Worm (Caenorhabditis elegans) whole organism, L1 larva: ENCODE results near the gene F28G4.2.

Source experiments
- C04F5.9 ChIP-seq: sonication (generic microtip); optimal IDR thresholded peaks from 2 replicates; lab custom pipeline; 2016; ENCODE audit warnings: missing genetic modification characterization, missing compliant biosample characterization
- C16A3.4 ChIP-seq: fragments of 150-350 bp; optimal IDR thresholded peaks from 2 replicates; lab custom pipeline; 2014; ENCODE audit warnings: missing biosample characterization, missing genetic modification characterization
- F16B12.6 ChIP-seq: fragments of 150-350 bp; optimal IDR thresholded peaks from 2 replicates; lab custom pipeline; 2014; ENCODE audit warnings: missing biosample characterization, missing genetic modification characterization
- aly-2 ChIP-seq: fragments of 150-350 bp; optimal IDR thresholded peaks from 2 replicates; lab custom pipeline; 2014; ENCODE audit warnings: missing biosample characterization, missing genetic modification characterization
- ceh-63 ChIP-seq: fragments of 200-800 bp; sonication (Bioruptor generic); optimal IDR thresholded peaks from 2 replicates; lab custom pipeline; 2018; ENCODE audit warnings: mild to moderate bottlenecking, missing genetic modification characterization, missing compliant biosample characterization
- ceh-8 ChIP-seq: fragments of 200-800 bp; sonication (Bioruptor generic); optimal IDR thresholded peaks from 2 replicates; lab custom pipeline; 2018; ENCODE audit warnings: mild to moderate bottlenecking, missing genetic modification characterization, moderate library complexity, missing compliant biosample characterization
- ceh-82 ChIP-seq, 3 experiments: fragments of 150-350 bp in 1 of 3; sonication (generic microtip) in 2 of 3; optimal IDR thresholded peaks; 2 replicates each; lab custom pipeline; 2014 to 2017; ENCODE audit warnings: missing biosample characterization in 3 of 3, missing genetic modification characterization in 3 of 3
- ces-1 ChIP-seq: fragments of 150-350 bp; optimal IDR thresholded peaks from 2 replicates; lab custom pipeline; 2014; ENCODE audit warnings: missing biosample characterization, missing genetic modification reagents, missing genetic modification characterization
- egl-13 ChIP-seq: sonication (generic microtip); optimal IDR thresholded peaks from 2 replicates; lab custom pipeline; 2016; ENCODE audit warnings: missing genotype, missing genetic modification reagents, missing genetic modification characterization, missing compliant biosample characterization
- egl-27 ChIP-seq, 2 experiments: fragments of 150-350 bp in 1 of 2; sonication (generic microtip); optimal IDR thresholded peaks; 3 replicates each; lab custom pipeline; 2017 to 2018; ENCODE audit warnings: missing biosample characterization in 2 of 2, missing genetic modification characterization in 2 of 2, missing genetic modification reagents in 2 of 2
- elt-2 ChIP-seq: sonication (generic microtip); optimal IDR thresholded peaks from 2 replicates; lab custom pipeline; 2016; ENCODE audit warnings: missing genetic modification characterization, mild to moderate bottlenecking, inconsistent platforms, missing compliant biosample characterization, missing genetic modification reagents
- elt-3 ChIP-seq, 6 experiments: fragments of 150-350 bp in 1 of 6; sonication (generic microtip); optimal IDR thresholded peaks; 2 replicates each; lab custom pipeline; 2017 to 2018; ENCODE audit warnings: missing biosample characterization in 6 of 6, missing genetic modification characterization in 6 of 6, inconsistent platforms in 1 of 6
- ets-5 ChIP-seq: fragments of 200-800 bp; sonication (Bioruptor generic); IDR thresholded peaks from 2 replicates; pipeline ENCODE4 v1.3.6; 2022; ENCODE audit warnings: missing genetic modification characterization, missing compliant biosample characterization
- fkh-10 ChIP-seq: sonication (generic microtip); optimal IDR thresholded peaks from 2 replicates; lab custom pipeline; 2017; ENCODE audit warnings: missing biosample characterization, missing genetic modification reagents, missing genetic modification characterization
- fkh-4 ChIP-seq: sonication (generic microtip); optimal IDR thresholded peaks from 2 replicates; lab custom pipeline; 2016; ENCODE audit warnings: missing compliant biosample characterization, missing genetic modification characterization, borderline replicate concordance
- fos-1 ChIP-seq: fragments of 150-350 bp; optimal IDR thresholded peaks from 2 replicates; lab custom pipeline; 2014; ENCODE audit warnings: missing biosample characterization, missing genetic modification characterization
- hlh-4 ChIP-seq: sonication (generic microtip); optimal IDR thresholded peaks from 2 replicates; lab custom pipeline; 2016; ENCODE audit warnings: mild to moderate bottlenecking, missing genetic modification characterization, missing compliant biosample characterization
- hpl-2 ChIP-seq: fragments of 150-350 bp; optimal IDR thresholded peaks from 2 replicates; lab custom pipeline; 2014; ENCODE audit warnings: missing biosample characterization, missing genetic modification reagents, missing genetic modification characterization
- irx-1 ChIP-seq: sonication (generic microtip); optimal IDR thresholded peaks from 2 replicates; lab custom pipeline; 2016; ENCODE audit warnings: missing genetic modification characterization, missing compliant biosample characterization
- isw-1 ChIP-seq: fragments of 200-800 bp; sonication (Bioruptor generic); IDR thresholded peaks from 2 replicates; pipeline ENCODE4 v1.3.6; 2022; ENCODE audit warnings: missing genetic modification characterization, missing compliant biosample characterization
- lin-14 ChIP-seq: fragments of 200-800 bp; sonication (Bioruptor generic); optimal IDR thresholded peaks from 2 replicates; lab custom pipeline; 2018; ENCODE audit warnings: mild to moderate bottlenecking, missing genetic modification characterization, moderate library complexity, missing compliant biosample characterization
- lin-35 ChIP-seq, 2 experiments: fragments of 150-350 bp; optimal IDR thresholded peaks; 2 replicates each; lab custom pipeline; 2014; ENCODE audit warnings: missing biosample characterization in 2 of 2, missing genetic modification characterization in 2 of 2, missing genetic modification reagents in 2 of 2
- lsy-2 ChIP-seq, 2 experiments: fragments of 150-350 bp; optimal IDR thresholded peaks; 2 replicates each; lab custom pipeline; 2014; ENCODE audit warnings: missing biosample characterization in 2 of 2, missing genetic modification characterization in 2 of 2
- mep-1 ChIP-seq: fragments of 150-350 bp; optimal IDR thresholded peaks from 2 replicates; lab custom pipeline; 2014; ENCODE audit warnings: missing biosample characterization, missing genetic modification characterization
- nhr-11 ChIP-seq: fragments of 150-350 bp; optimal IDR thresholded peaks from 2 replicates; lab custom pipeline; 2014; ENCODE audit warnings: missing biosample characterization, missing genetic modification characterization
- nhr-12 ChIP-seq: sonication (generic microtip); optimal IDR thresholded peaks from 2 replicates; lab custom pipeline; 2017; ENCODE audit warnings: missing biosample characterization, missing genetic modification characterization
- nhr-20 ChIP-seq: sonication (generic microtip); optimal IDR thresholded peaks from 2 replicates; lab custom pipeline; 2016; ENCODE audit warnings: mild to moderate bottlenecking, missing genetic modification characterization, missing compliant biosample characterization
- nhr-28 ChIP-seq: fragments of 150-350 bp; optimal IDR thresholded peaks from 2 replicates; lab custom pipeline; 2014; ENCODE audit warnings: missing biosample characterization, missing genetic modification characterization
- nhr-85 ChIP-seq: sonication (generic microtip); peaks from one replicate; lab custom pipeline; 2016; ENCODE audit warnings: missing genetic modification characterization, inconsistent platforms, missing compliant biosample characterization
- snpc-4 ChIP-seq: fragments of 150-350 bp; optimal IDR thresholded peaks from 2 replicates; lab custom pipeline; 2014; ENCODE audit warnings: missing biosample characterization, missing genetic modification characterization
- sox-4 ChIP-seq: sonication (generic microtip); optimal IDR thresholded peaks from 2 replicates; lab custom pipeline; 2016; ENCODE audit warnings: missing genetic modification characterization, missing compliant biosample characterization
- sptf-1 ChIP-seq: fragments of 150-350 bp; optimal IDR thresholded peaks from 2 replicates; lab custom pipeline; 2014; ENCODE audit warnings: missing biosample characterization, missing genetic modification characterization
- unc-30 ChIP-seq: sonication (generic microtip); optimal IDR thresholded peaks from 2 replicates; lab custom pipeline; 2017; ENCODE audit warnings: missing biosample characterization, missing genetic modification characterization
- unc-62 ChIP-seq: fragments of 150-350 bp; optimal IDR thresholded peaks from 2 replicates; lab custom pipeline; 2014; ENCODE audit warnings: missing biosample characterization, missing genetic modification reagents, missing genetic modification characterization
- unc-86 ChIP-seq: sonication (generic microtip); optimal IDR thresholded peaks from 2 replicates; lab custom pipeline; 2016; ENCODE audit warnings: missing genetic modification characterization, missing compliant biosample characterization
- unc-98 ChIP-seq: fragments of 200-800 bp; sonication (Bioruptor generic); IDR thresholded peaks from 2 replicates; pipeline ENCODE4 v1.3.6; 2022; ENCODE audit warnings: missing genetic modification characterization, missing compliant biosample characterization
- xbp-1 ChIP-seq: sonication (generic microtip); optimal IDR thresholded peaks from 2 replicates; lab custom pipeline; 2016; ENCODE audit warnings: missing genetic modification characterization, missing compliant biosample characterization
- ztf-11 ChIP-seq, 2 experiments: sonication (generic microtip); optimal IDR thresholded peaks; 2 replicates each; lab custom pipeline; 2016 to 2017; ENCODE audit warnings: missing genetic modification characterization in 2 of 2, missing biosample characterization in 1 of 2, missing compliant biosample characterization in 1 of 2

The F28G4.2 gene

ce11 chrV:16275347-16275746, 6.8 kb downstream of the F28G4.2 start, which contains the start of gene pacl-1:
TSS of gene pacl-1 (minus strand) at chrV:16275447.
- TF ChIP-seq irx-1 (tag; lab: Kevin White, UChicago) (no peak), unc-86 (no peak), C04F5.9 (tag; lab: Kevin White, UChicago) (no peak), ceh-8 (GFP tag; lab: Kevin White, UChicago) (no peak), C16A3.4 (tag; lab: Kevin White, UChicago) (no peak), egl-27 (tag; optimal IDR thresholded peaks at IDR 0.05; lab: Kevin White, UChicago) (no peak), nhr-11 (tag; lab: Kevin White, UChicago) (no peak), lsy-2 (tag; optimal IDR thresholded peaks at IDR 0.05; lab: Kevin White, UChicago) (no peak), mep-1 (tag; lab: Kevin White, UChicago) (no peak), elt-3 (tag; optimal IDR thresholded peaks at IDR 0.05; lab: Kevin White, UChicago) (no peak), lin-35 (GFP tag; optimal IDR thresholded peaks at IDR 0.05; lab: Kevin White, UChicago) (no peak), egl-13 (no peak), ets-5 (GFP tag; lab: Robert Waterston, UW) (no peak), fos-1 (tag; lab: Kevin White, UChicago) (no peak)

DNA sequence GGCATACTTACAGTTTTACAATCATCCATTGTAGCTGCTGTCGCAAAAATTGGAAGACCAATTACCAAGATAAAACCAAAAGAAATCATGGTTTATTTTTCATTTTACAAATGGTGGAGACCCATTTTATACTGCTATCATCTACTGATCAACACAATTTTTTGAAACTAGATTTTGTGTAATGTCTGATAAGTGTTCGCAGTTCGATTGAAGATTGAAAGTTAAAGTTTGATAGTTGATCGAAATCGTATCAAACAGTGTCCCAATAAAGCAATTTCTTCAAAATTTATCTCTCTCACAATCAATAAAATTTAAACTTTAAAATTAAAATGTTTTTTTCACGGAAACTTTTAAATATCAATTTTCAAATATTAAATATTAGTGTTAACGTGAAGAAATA, 11.0 kb downstream of the F28G4.2 start, which contains the start of gene T13F3.6:
Gene T13F3.6 (minus strand): TSS at position 101 of the 400 bp plus-strand sequence.
- no peak for TF ChIP-seq nhr-85 (tag; lab: Kevin White, UChicago)

DNA sequence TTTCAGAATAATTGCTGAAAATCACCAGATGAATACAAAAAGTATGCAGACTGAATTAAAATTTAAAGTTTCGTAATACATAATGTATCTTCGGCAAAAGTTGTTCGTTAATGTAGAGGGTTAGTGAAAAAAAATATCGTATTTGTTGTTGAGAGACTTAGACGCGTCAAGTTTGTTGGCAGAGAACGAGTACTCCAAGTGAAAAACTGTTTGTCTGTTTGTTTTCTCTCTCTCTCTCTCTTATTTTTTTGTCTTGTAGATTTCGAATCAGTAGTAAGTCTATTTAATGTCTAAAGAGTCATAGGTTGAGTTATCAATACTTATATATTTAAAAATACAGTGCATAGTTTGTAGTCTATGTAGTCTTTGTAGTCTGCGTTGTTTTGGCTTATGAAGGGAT, 12.6 kb downstream of the F28G4.2 start, which contains the start of the genes fbxa-2 and T13F3.8:
Gene fbxa-2 (minus strand): TSS at position 101 of the 400 bp plus-strand sequence.
Gene T13F3.8 (plus strand): TSS at position 245 of the 400 bp plus-strand sequence.
- no peak for TF ChIP-seq lin-14 (GFP tag; lab: Kevin White, UChicago)

DNA sequence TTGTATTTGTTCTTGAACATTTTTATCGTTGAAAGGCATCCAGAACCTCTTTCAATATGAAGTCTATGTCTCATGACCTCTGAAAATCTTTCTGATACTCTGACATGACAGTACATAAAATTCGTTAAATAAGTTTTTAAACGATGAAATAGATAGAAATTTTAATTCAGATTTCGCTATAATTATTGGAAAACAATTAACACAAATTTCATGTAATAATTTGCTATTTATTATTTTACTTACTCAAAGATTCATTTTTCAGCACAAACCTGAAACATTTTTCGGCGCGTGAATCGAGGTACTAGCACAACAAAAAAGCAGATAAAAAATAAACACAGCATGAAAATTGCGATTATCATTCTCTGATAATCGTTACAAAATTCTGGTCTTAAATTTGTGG, 15.6 kb downstream of the F28G4.2 start, which contains the start of gene T13F3.4:
Gene T13F3.4 (minus strand): TSS at position 101 of the 400 bp plus-strand sequence.
- no peak for TF ChIP-seq elt-3 (tag; optimal IDR thresholded peaks at IDR 0.05; lab: Kevin White, UChicago)
- TF ChIP-seq fkh-10 = no peak
- TF ChIP-seq unc-30 (tag; lab: Kevin White, UChicago) = no peak
- no peak for TF ChIP-seq ces-1
- TF ChIP-seq ceh-82 (tag; optimal IDR thresholded peaks at IDR 0.05; lab: Kevin White, UChicago) = no peak
- TF ChIP-seq isw-1 = no peak
- no peak for TF ChIP-seq hlh-4 (tag; lab: Kevin White, UChicago)
- no peak for TF ChIP-seq nhr-20
- no peak for TF ChIP-seq sptf-1
- TF ChIP-seq fkh-4 (tag; lab: Kevin White, UChicago) = no peak
- TF ChIP-seq aly-2 (tag; lab: Kevin White, UChicago) = no peak
- TF ChIP-seq C16A3.4 (tag; lab: Kevin White, UChicago) = no peak
- TF ChIP-seq snpc-4 (tag; lab: Kevin White, UChicago) = no peak
- no peak for TF ChIP-seq elt-2
- no peak for TF ChIP-seq irx-1 (tag; lab: Kevin White, UChicago)
- no peak for TF ChIP-seq unc-98 (GFP tag; lab: Robert Waterston, UW)
- TF ChIP-seq hpl-2 (GFP tag; lab: Kevin White, UChicago) = no peak
- no peak for TF ChIP-seq F16B12.6
- no peak for TF ChIP-seq ztf-11 (tag; optimal IDR thresholded peaks at IDR 0.05; lab: Kevin White, UChicago)

- no peak for TF ChIP-seq nhr-28 (tag; lab: Kevin White, UChicago)
- no peak for TF ChIP-seq ces-1
- TF ChIP-seq lin-35 (GFP tag; optimal IDR thresholded peaks at IDR 0.05; lab: Kevin White, UChicago) = no peak
- no peak for TF ChIP-seq unc-98 (GFP tag; lab: Robert Waterston, UW)
- TF ChIP-seq nhr-85 (tag; lab: Kevin White, UChicago) = no peak
- TF ChIP-seq ets-5 (GFP tag; lab: Robert Waterston, UW) = no peak
- no peak for TF ChIP-seq unc-62 (GFP tag; lab: Kevin White, UChicago)
- TF ChIP-seq xbp-1 (tag; lab: Kevin White, UChicago) = no peak
- TF ChIP-seq ceh-63 (GFP tag; lab: Kevin White, UChicago) = no peak
- TF ChIP-seq sox-4 (tag; lab: Kevin White, UChicago) = no peak
- no peak for TF ChIP-seq nhr-12
Measured at ce11 chrV:16259684-16260083, 22.4 kb downstream of the F28G4.2 start, which contains the start of gene nhr-127. TSS of gene nhr-127 (plus strand) at chrV:16259984.
